Fruit fly (Drosophila melanogaster): Measurements from ENCODE around the gene Mtl.

DNA sequence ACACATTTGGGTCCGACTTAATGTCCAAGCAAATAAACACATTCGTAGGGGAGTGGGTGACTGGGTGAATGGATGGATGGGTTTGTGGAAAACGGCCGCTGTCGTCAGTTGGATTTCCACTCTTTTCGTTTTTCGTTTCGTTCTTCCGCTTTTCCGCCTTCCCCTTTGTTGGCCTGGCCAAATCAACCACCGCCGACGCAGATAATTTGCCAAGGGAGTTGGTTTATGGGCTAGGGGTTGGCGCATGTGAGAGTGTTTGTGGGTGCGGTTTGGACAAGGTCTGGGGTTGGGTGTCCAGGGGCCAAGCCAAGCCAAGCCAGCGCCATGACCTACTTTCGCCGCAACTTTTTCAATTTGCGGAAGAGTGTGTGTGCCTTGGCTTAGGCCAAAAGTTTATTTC, 13.2 kb upstream of the Mtl start:
- TF ChIP-seq CG1621 (tag; optimal IDR thresholded peaks at IDR 0.05) (no peak), vri (GFP tag; optimal IDR thresholded peaks at IDR 0.05) (no peak), CG16779 (tag; optimal IDR thresholded peaks at IDR 0.05) (no peak), OdsH (GFP tag; optimal IDR thresholded peaks at IDR 0.05) (no peak), acj6 (GFP tag; optimal IDR thresholded peaks at IDR 0.05) (no peak), svp (GFP tag) (no peak)

Measured in whole organism, prepupa.